Worm (Caenorhabditis elegans) whole organism, midembryonic: ENCODE measurements around the gene pho-4.

Source experiments
- T22C8.4 ChIP-seq: fragments of 200-800 bp; sonication (Bioruptor generic); IDR thresholded peaks from 2 replicates; pipeline ENCODE4 v1.3.6; 2022; ENCODE audit warnings: missing genetic modification characterization, missing compliant biosample characterization
- cog-1 ChIP-seq: sonication (generic microtip); optimal IDR thresholded peaks from 2 replicates; lab custom pipeline; 2016; ENCODE audit warnings: missing genetic modification characterization, missing compliant biosample characterization
- flt-1 ChIP-seq: fragments of 200-800 bp; sonication (Bioruptor generic); IDR thresholded peaks from 2 replicates; pipeline ENCODE4 v1.3.6; 2022; ENCODE audit warnings: missing genetic modification characterization, missing compliant biosample characterization
- klf-2 ChIP-seq: fragments of 200-800 bp; sonication (Bioruptor generic); conservative IDR thresholded peaks from 2 replicates; pipeline ENCODE4 v1.3.6; 2022; ENCODE audit warnings: missing genetic modification reagents, missing genetic modification characterization, missing compliant biosample characterization
- med-1 ChIP-seq: sonication (generic microtip); optimal IDR thresholded peaks from 2 replicates; lab custom pipeline; 2017; ENCODE audit warnings: missing genetic modification characterization, mild to moderate bottlenecking, missing compliant biosample characterization, antibody characterized with exemption, missing genetic modification reagents; ENCODE audit not compliant: insufficient read depth
- ref-1 ChIP-seq: fragments of 200-800 bp; sonication (Bioruptor generic); conservative IDR thresholded peaks from 2 replicates; pipeline ENCODE4 v1.3.6; 2022; ENCODE audit warnings: missing genetic modification reagents, missing genetic modification characterization, missing compliant biosample characterization
- tab-1 ChIP-seq: fragments of 200-800 bp; sonication (Bioruptor generic); IDR thresholded peaks from 2 replicates; pipeline ENCODE4 v1.3.6; 2022; ENCODE audit warnings: missing genetic modification characterization, missing compliant biosample characterization
- ztf-23 ChIP-seq: fragments of 200-800 bp; sonication (Bioruptor generic); IDR thresholded peaks from 2 replicates; pipeline ENCODE4 v1.3.6; 2022; ENCODE audit warnings: missing genetic modification reagents, missing genetic modification characterization, missing compliant biosample characterization
- ztf-29 ChIP-seq: fragments of 200-800 bp; sonication (Bioruptor generic); IDR thresholded peaks from 2 replicates; pipeline ENCODE4 v1.3.6; 2022; ENCODE audit warnings: missing genetic modification reagents, missing genetic modification characterization, missing compliant biosample characterization

Gene pho-4

ce11 chrII:5238366-5238765 lies at the start of gene pho-4:
Gene pho-4 (minus strand): TSS chrII:5238466.
- TF ChIP-seq tab-1 (no peak), ref-1 (GFP tag; lab: Robert Waterston, UW) (no peak), klf-2 (GFP tag; lab: Robert Waterston, UW) (no peak), cog-1 (tag; lab: Kevin White, UChicago) (no peak), ztf-23 (GFP tag; lab: Robert Waterston, UW) (no peak), ztf-29 (GFP tag; lab: Robert Waterston, UW) (no peak), med-1 (no peak), T22C8.4 (GFP tag; lab: Robert Waterston, UW) (no peak), flt-1 (no peak)

ce11 chrII:5285029-5285428 lies 46.8 kb upstream of the pho-4 start, which contains the start of gene gur-5:
Gene gur-5 (plus strand): TSS chrII:5285329.
- TF ChIP-seq tab-1 (no peak), ztf-23 (GFP tag; lab: Robert Waterston, UW) (no peak), flt-1 (no peak)

- TF ChIP-seq med-1 (no peak), ref-1 (GFP tag; lab: Robert Waterston, UW) (no peak), T22C8.4 (GFP tag; lab: Robert Waterston, UW) (no peak), ztf-29 (GFP tag; lab: Robert Waterston, UW) (no peak), ztf-23 (GFP tag; lab: Robert Waterston, UW) (no peak), tab-1 (no peak), klf-2 (GFP tag; lab: Robert Waterston, UW) (no peak)
Observed at ce11 chrII:5282740-5283281, 44.5 kb upstream of the pho-4 start.

ce11 chrII:5282192-5282591 lies 43.9 kb upstream of the pho-4 start, which contains the start of gene pmt-1:
Gene pmt-1 (minus strand): TSS chrII:5282523.
- no peak for TF ChIP-seq cog-1 (tag; lab: Kevin White, UChicago)
- TF ChIP-seq tab-1, result no peak
- TF ChIP-seq ref-1 (GFP tag; lab: Robert Waterston, UW), result no peak
- TF ChIP-seq med-1, result no peak
- TF ChIP-seq klf-2 (GFP tag; lab: Robert Waterston, UW), result no peak
- no peak for TF ChIP-seq T22C8.4 (GFP tag; lab: Robert Waterston, UW)
- TF ChIP-seq ztf-23 (GFP tag; lab: Robert Waterston, UW), result no peak
- TF ChIP-seq ztf-29 (GFP tag; lab: Robert Waterston, UW), result no peak
- no peak for TF ChIP-seq flt-1

ce11 chrII:5281137-5281536 lies 42.9 kb upstream of the pho-4 start:
- no peak for TF ChIP-seq T22C8.4 (GFP tag; lab: Robert Waterston, UW)
- TF ChIP-seq ref-1 (GFP tag; lab: Robert Waterston, UW), result no peak
- no peak for TF ChIP-seq cog-1 (tag; lab: Kevin White, UChicago)
- no peak for TF ChIP-seq flt-1

- TF ChIP-seq tab-1 (no peak), flt-1 (no peak), klf-2 (GFP tag; lab: Robert Waterston, UW) (no peak), ztf-23 (GFP tag; lab: Robert Waterston, UW) (no peak), cog-1 (tag; lab: Kevin White, UChicago) (no peak), ztf-29 (GFP tag; lab: Robert Waterston, UW) (no peak), ref-1 (GFP tag; lab: Robert Waterston, UW) (no peak), med-1 (no peak), T22C8.4 (GFP tag; lab: Robert Waterston, UW) (no peak)
Observed at ce11 chrII:5277780-5278179, 39.5 kb upstream of the pho-4 start.

- no peak for TF ChIP-seq ztf-29 (GFP tag; lab: Robert Waterston, UW)
- TF ChIP-seq ztf-23 (GFP tag; lab: Robert Waterston, UW), result no peak
Observed at ce11 chrII:5276736-5277135, 38.5 kb upstream of the pho-4 start.

- TF ChIP-seq ztf-23 (GFP tag; lab: Robert Waterston, UW) (no peak), flt-1 (no peak), tab-1 (no peak), klf-2 (GFP tag; lab: Robert Waterston, UW) (no peak), ztf-29 (GFP tag; lab: Robert Waterston, UW) (no peak), ref-1 (GFP tag; lab: Robert Waterston, UW) (no peak), med-1 (no peak), T22C8.4 (GFP tag; lab: Robert Waterston, UW) (no peak), cog-1 (tag; lab: Kevin White, UChicago) (no peak)
Observed at ce11 chrII:5271729-5272322, 33.6 kb upstream of the pho-4 start, which contains the start of gene drn-1. Gene drn-1 (minus strand): TSS chrII:5271845.

ce11 chrII:5268977-5269376 lies 30.7 kb upstream of the pho-4 start:
- TF ChIP-seq tab-1 (no peak), klf-2 (GFP tag; lab: Robert Waterston, UW) (no peak), ztf-23 (GFP tag; lab: Robert Waterston, UW) (no peak), ztf-29 (GFP tag; lab: Robert Waterston, UW) (no peak), cog-1 (tag; lab: Kevin White, UChicago) (no peak), T22C8.4 (GFP tag; lab: Robert Waterston, UW) (no peak), ref-1 (GFP tag; lab: Robert Waterston, UW) (no peak), med-1 (no peak), flt-1 (no peak)

- TF ChIP-seq ztf-29 (GFP tag; lab: Robert Waterston, UW) (no peak), klf-2 (GFP tag; lab: Robert Waterston, UW) (no peak), med-1 (no peak), tab-1 (no peak), cog-1 (tag; lab: Kevin White, UChicago) (no peak), ztf-23 (GFP tag; lab: Robert Waterston, UW) (no peak), ref-1 (GFP tag; lab: Robert Waterston, UW) (no peak), flt-1 (no peak), T22C8.4 (GFP tag; lab: Robert Waterston, UW) (no peak)
Observed at ce11 chrII:5264650-5265049, 26.4 kb upstream of the pho-4 start.
